Fruit fly (Drosophila melanogaster): ENCODE results near the gene pira.

The pira gene

dm6 chrX:12763467-12763866 is at the start of gene pira (continued):
- TF ChIP-seq psq (GFP tag; optimal IDR thresholded peaks at IDR 0.05) (no peak), CG8281 (tag; optimal IDR thresholded peaks at IDR 0.05) (no peak), fd102C (GFP tag; optimal IDR thresholded peaks at IDR 0.05) (no peak), CG31441 (GFP tag; IDR thresholded peaks at IDR 0.05) (no peak), rib (GFP tag; IDR thresholded peaks at IDR 0.05) (no peak), Bgb (GFP tag; IDR thresholded peaks at IDR 0.05; ENCODE audit: partially characterized antibody) (peak; percentile 85), dati (GFP tag; IDR thresholded peaks at IDR 0.05) (no peak), dmrt99B (tag; optimal IDR thresholded peaks at IDR 0.05) (no peak), inv (GFP tag; IDR thresholded peaks at IDR 0.05; ENCODE audit: partially characterized antibody) (peak; percentile 61), CG5245 (GFP tag; optimal IDR thresholded peaks at IDR 0.05) (no peak), CG6654 (GFP tag; optimal IDR thresholded peaks at IDR 0.05) (no peak), Doc3 (GFP tag; IDR thresholded peaks at IDR 0.05; ENCODE audit: partially characterized antibody) (peak; percentile 68), CG7963 (GFP tag; IDR thresholded peaks at IDR 0.05; ENCODE audit: partially characterized antibody) (peak; percentile 68), CG3163 (GFP tag; optimal IDR thresholded peaks at IDR 0.05) (no peak), CG13424 (tag; optimal IDR thresholded peaks at IDR 0.05) (no peak), chm (GFP tag; IDR thresholded peaks at IDR 0.05) (no peak), Ssrp (tag; optimal IDR thresholded peaks at IDR 0.05) (no peak), fd96Cb (tag; optimal IDR thresholded peaks at IDR 0.05) (no peak), Lhr (GFP tag; optimal IDR thresholded peaks at IDR 0.05) (no peak), Dip3 (GFP tag; optimal IDR thresholded peaks at IDR 0.05) (no peak), CG3995 (GFP tag; optimal IDR thresholded peaks at IDR 0.05) (peak; percentile 69), CG10431 (GFP tag; optimal IDR thresholded peaks at IDR 0.05) (no peak), HmgD (GFP tag; optimal IDR thresholded peaks at IDR 0.05) (no peak), Ets97D (GFP tag; optimal IDR thresholded peaks at IDR 0.05) (no peak), CG30020 (tag; optimal IDR thresholded peaks at IDR 0.05) (no peak), onecut (GFP tag; IDR thresholded peaks at IDR 0.05) (no peak), CG2202 (tag; optimal IDR thresholded peaks at IDR 0.05) (no peak), Mes4 (GFP tag; optimal IDR thresholded peaks at IDR 0.05) (no peak), CG10366 (GFP tag; IDR thresholded peaks at IDR 0.05) (no peak), pzg (GFP tag; optimal IDR thresholded peaks at IDR 0.05) (peak; percentile 28), eyg (GFP tag; optimal IDR thresholded peaks at IDR 0.05) (no peak), C15 (GFP tag; IDR thresholded peaks at IDR 0.05) (no peak), Elba2 (GFP tag; optimal IDR thresholded peaks at IDR 0.05) (peak; percentile 15), E2f2 (GFP tag; IDR thresholded peaks at IDR 0.05) (peak; percentile 74), Xbp1 (GFP tag; optimal IDR thresholded peaks at IDR 0.05) (no peak), MBD-R2 (GFP tag; IDR thresholded peaks at IDR 0.05) (peak; percentile 31; the same call in 1 of the 2 replicates), CG11456 (GFP tag; IDR thresholded peaks at IDR 0.05) (no peak), dpn (GFP tag; optimal IDR thresholded peaks at IDR 0.05) (no peak), CG18619 (GFP tag; optimal IDR thresholded peaks at IDR 0.05) (no peak), CoRest (tag; optimal IDR thresholded peaks at IDR 0.05) (no peak), tio (GFP tag; optimal IDR thresholded peaks at IDR 0.05) (no peak), hth (optimal IDR thresholded peaks at IDR 0.05) (no peak), CG42726 (GFP tag; IDR thresholded peaks at IDR 0.05; ENCODE audit: partially characterized antibody) (peak; percentile 9; the same call in 1 of the 2 replicates), CG16813 (GFP tag; IDR thresholded peaks at IDR 0.05; ENCODE audit: partially characterized antibody) (peak; percentile 71), Gsc (GFP tag; IDR thresholded peaks at IDR 0.05) (no peak), hb (GFP tag; IDR thresholded peaks at IDR 0.05; ENCODE audit: partially characterized antibody) (peak; percentile 73), Meics (GFP tag; optimal IDR thresholded peaks at IDR 0.05) (no peak), CG10462 (GFP tag; optimal IDR thresholded peaks at IDR 0.05) (no peak), usp (GFP tag; optimal IDR thresholded peaks at IDR 0.05) (no peak), CG2129 (GFP tag; IDR thresholded peaks at IDR 0.05; ENCODE audit: partially characterized antibody) (peak; percentile 54), ftz-f1 (GFP tag; optimal IDR thresholded peaks at IDR 0.05) (no peak)

All from whole organism, embryonic.